Fruit fly (Drosophila melanogaster): ENCODE data around the gene RabX5.

RabX5 gene

dm6 chr3L:1670008-1670407 lies at the start of gene RabX5:
Gene RabX5, minus strand, starts transcription at chr3L:1670108.
- TF ChIP-seq CG17801 (GFP tag; optimal IDR thresholded peaks at IDR 0.05; ENCODE audit: partially characterized antibody): no peak

- TF ChIP-seq CG17801 (GFP tag; optimal IDR thresholded peaks at IDR 0.05; ENCODE audit: partially characterized antibody): no peak
Measured at dm6 chr3L:1711218-1711617, 41.3 kb upstream of the RabX5 start.

dm6 chr3L:1710562-1710961 lies 40.7 kb upstream of the RabX5 start:
- TF ChIP-seq CG17801 (GFP tag; optimal IDR thresholded peaks at IDR 0.05; ENCODE audit: partially characterized antibody): no peak

dm6 chr3L:1709161-1709560 lies 39.3 kb upstream of the RabX5 start:
- TF ChIP-seq CG17801 (GFP tag; optimal IDR thresholded peaks at IDR 0.05; ENCODE audit: partially characterized antibody): no peak

dm6 chr3L:1702367-1702927 lies 32.5 kb upstream of the RabX5 start, which contains the start of gene CG13931:
Gene CG13931, minus strand, starts transcription at chr3L:1702407.
- no peak for TF ChIP-seq CG17801 (GFP tag; optimal IDR thresholded peaks at IDR 0.05; ENCODE audit: partially characterized antibody)

- no peak for TF ChIP-seq CG17801 (GFP tag; optimal IDR thresholded peaks at IDR 0.05; ENCODE audit: partially characterized antibody)
Measured at dm6 chr3L:1694317-1694716, 24.4 kb upstream of the RabX5 start, which contains the start of gene CG12011. Gene CG12011, plus strand, starts transcription at chr3L:1694617.

dm6 chr3L:1692859-1693258 lies 23.0 kb upstream of the RabX5 start:
- TF ChIP-seq CG17801 (GFP tag; optimal IDR thresholded peaks at IDR 0.05; ENCODE audit: partially characterized antibody): no peak

dm6 chr3L:1692122-1692786 lies 22.3 kb upstream of the RabX5 start:
- no peak for TF ChIP-seq CG17801 (GFP tag; optimal IDR thresholded peaks at IDR 0.05; ENCODE audit: partially characterized antibody)

dm6 chr3L:1690727-1691413 lies 21.0 kb upstream of the RabX5 start:
- no peak for TF ChIP-seq CG17801 (GFP tag; optimal IDR thresholded peaks at IDR 0.05; ENCODE audit: partially characterized antibody)

- TF ChIP-seq CG17801 (GFP tag; optimal IDR thresholded peaks at IDR 0.05; ENCODE audit: partially characterized antibody): no peak
Measured at dm6 chr3L:1688569-1688968, 18.7 kb upstream of the RabX5 start.

- TF ChIP-seq CG17801 (GFP tag; optimal IDR thresholded peaks at IDR 0.05; ENCODE audit: partially characterized antibody): no peak
Measured at dm6 chr3L:1688161-1688560, 18.3 kb upstream of the RabX5 start.

- TF ChIP-seq CG17801 (GFP tag; optimal IDR thresholded peaks at IDR 0.05; ENCODE audit: partially characterized antibody): no peak
Measured at dm6 chr3L:1683091-1683490, 13.2 kb upstream of the RabX5 start.

- no peak for TF ChIP-seq CG17801 (GFP tag; optimal IDR thresholded peaks at IDR 0.05; ENCODE audit: partially characterized antibody)
Measured at dm6 chr3L:1679394-1679793, 9.5 kb upstream of the RabX5 start.

- TF ChIP-seq CG17801 (GFP tag; optimal IDR thresholded peaks at IDR 0.05; ENCODE audit: partially characterized antibody): no peak
Measured at dm6 chr3L:1676222-1676621, 6.3 kb upstream of the RabX5 start.

dm6 chr3L:1675242-1675641 lies 5.3 kb upstream of the RabX5 start:
- no peak for TF ChIP-seq CG17801 (GFP tag; optimal IDR thresholded peaks at IDR 0.05; ENCODE audit: partially characterized antibody)

dm6 chr3L:1674381-1674780 lies 4.5 kb upstream of the RabX5 start, which contains the start of gene CG7991:
Gene CG7991, plus strand, starts transcription at chr3L:1674709.
- no peak for TF ChIP-seq CG17801 (GFP tag; optimal IDR thresholded peaks at IDR 0.05; ENCODE audit: partially characterized antibody)
